Fruit fly (Drosophila melanogaster) whole organism, embryonic: ENCODE results near the gene Mco1.

Source experiments
- Atf3 ChIP-seq: fragments of 200-800 bp; sonication (Bioruptor generic); optimal IDR thresholded peaks from 3 replicates; lab custom pipeline; 2016; ENCODE audit warnings: missing biosample characterization, missing genetic modification characterization
- CG10209 ChIP-seq: fragments of 200-800 bp; sonication (Bioruptor generic); optimal IDR thresholded peaks from 3 replicates; lab custom pipeline; 2017; ENCODE audit warnings: missing biosample characterization, mild to moderate bottlenecking, missing genetic modification characterization, missing genetic modification reagents
- CG12659 ChIP-seq: fragments of 200-800 bp; sonication (Bioruptor generic); optimal IDR thresholded peaks from 3 replicates; lab custom pipeline; 2017; ENCODE audit warnings: mild to moderate bottlenecking, missing biosample characterization, missing genetic modification reagents, missing genetic modification characterization
- CG12744 ChIP-seq: fragments of 200-800 bp; sonication (Bioruptor generic); optimal IDR thresholded peaks from 2 replicates; lab custom pipeline; 2016; ENCODE audit warnings: missing biosample characterization, missing genetic modification characterization
- CG12769 ChIP-seq: fragments of 200-800 bp; sonication (Bioruptor generic); optimal IDR thresholded peaks from 2 replicates; lab custom pipeline; 2019; ENCODE audit warnings: missing biosample characterization, mild to moderate bottlenecking, missing genetic modification characterization, moderate library complexity
- CG12942 ChIP-seq: fragments of 200-800 bp; sonication (Bioruptor generic); optimal IDR thresholded peaks from 3 replicates; lab custom pipeline; 2016; ENCODE audit warnings: missing biosample characterization, missing genetic modification characterization
- CG13287 ChIP-seq: fragments of 200-800 bp; sonication (Bioruptor generic); IDR thresholded peaks from 2 replicates; pipeline ENCODE4 v1.3.6; 2022; ENCODE audit warnings: missing biosample characterization, missing genetic modification characterization; ENCODE audit not compliant: partially characterized antibody
- CG14965 ChIP-seq: fragments of 200-800 bp; sonication (Bioruptor generic); optimal IDR thresholded peaks from 2 replicates; lab custom pipeline; 2016; ENCODE audit warnings: missing biosample characterization, missing genetic modification characterization, borderline replicate concordance
- CG1603 ChIP-seq: fragments of 200-800 bp; sonication (Bioruptor generic); optimal IDR thresholded peaks from 2 replicates; lab custom pipeline; 2019; ENCODE audit warnings: missing biosample characterization, mild to moderate bottlenecking, missing genetic modification characterization, moderate library complexity
- CG16779 ChIP-seq: fragments of 200-800 bp; sonication (Bioruptor generic); IDR thresholded peaks from 2 replicates; pipeline ENCODE4 v1.3.6; 2022; ENCODE audit warnings: missing biosample characterization, missing genetic modification characterization
- CG18262 ChIP-seq: fragments of 200-800 bp; optimal IDR thresholded peaks from 3 replicates; lab custom pipeline; 2019; ENCODE audit warnings: missing biosample characterization, mild to moderate bottlenecking, missing genetic modification characterization, moderate library complexity
- CG2129 ChIP-seq: fragments of 200-800 bp; sonication (Bioruptor generic); IDR thresholded peaks from 2 replicates; pipeline ENCODE4 v1.3.6; 2022; ENCODE audit warnings: missing biosample characterization, missing genetic modification characterization; ENCODE audit not compliant: partially characterized antibody
- CG32772 ChIP-seq: fragments of 200-800 bp; sonication (Bioruptor generic); IDR thresholded peaks from 2 replicates; pipeline ENCODE4 v1.3.6; 2022; ENCODE audit warnings: missing biosample characterization, missing genetic modification characterization
- CG33557 ChIP-seq: fragments of 200-800 bp; sonication (Bioruptor generic); optimal IDR thresholded peaks from 2 replicates; lab custom pipeline; 2019; ENCODE audit warnings: missing biosample characterization, mild to moderate bottlenecking, missing genetic modification characterization, moderate library complexity
- CG4707 ChIP-seq: fragments of 200-800 bp; sonication (Bioruptor generic); optimal IDR thresholded peaks from 2 replicates; lab custom pipeline; 2018; ENCODE audit warnings: missing biosample characterization, mild to moderate bottlenecking, missing genetic modification characterization, moderate library complexity
- CG4820 ChIP-seq: fragments of 200-800 bp; sonication (Bioruptor generic); optimal IDR thresholded peaks from 3 replicates; lab custom pipeline; 2016; ENCODE audit warnings: missing biosample characterization, missing genetic modification characterization
- CG8359 ChIP-seq: fragments of 200-800 bp; sonication (Bioruptor generic); optimal IDR thresholded peaks from 2 replicates; lab custom pipeline; 2017; ENCODE audit warnings: missing biosample characterization, mild to moderate bottlenecking, missing genetic modification characterization, borderline replicate concordance
- CG9609 ChIP-seq: fragments of 200-800 bp; sonication (Bioruptor generic); optimal IDR thresholded peaks from 3 replicates; lab custom pipeline; 2016; ENCODE audit warnings: missing biosample characterization, missing genetic modification characterization
- CTCF ChIP-seq: fragments of 200-800 bp; sonication (Bioruptor generic); optimal IDR thresholded peaks from 2 replicates; lab custom pipeline; 2017; ENCODE audit warnings: missing biosample characterization, mild to moderate bottlenecking, missing genetic modification characterization, moderate library complexity
- Camta ChIP-seq: fragments of 200-800 bp; sonication (Bioruptor generic); optimal IDR thresholded peaks from 2 replicates; lab custom pipeline; 2016; ENCODE audit warnings: missing biosample characterization, missing genetic modification characterization
- CkIIα-i1 ChIP-seq: fragments of 200-800 bp; sonication (Bioruptor generic); IDR thresholded peaks from 2 replicates; pipeline ENCODE4 v1.3.6; 2022; ENCODE audit warnings: missing biosample characterization, missing genetic modification characterization
- Ets97D ChIP-seq: fragments of 200-800 bp; sonication (Bioruptor generic); optimal IDR thresholded peaks from 3 replicates; lab custom pipeline; 2016; ENCODE audit warnings: missing biosample characterization, missing genetic modification characterization
- H15 ChIP-seq: fragments of 200-800 bp; sonication (Bioruptor generic); IDR thresholded peaks from 3 replicates; pipeline ENCODE4 v1.3.6; 2022; ENCODE audit warnings: missing biosample characterization, missing genetic modification characterization
- Lhr ChIP-seq: fragments of 200-800 bp; sonication (Bioruptor generic); optimal IDR thresholded peaks from 3 replicates; lab custom pipeline; 2017; ENCODE audit warnings: mild to moderate bottlenecking, missing biosample characterization, missing genetic modification reagents, missing genetic modification characterization
- Nf-YA ChIP-seq: fragments of 200-800 bp; sonication (Bioruptor generic); IDR thresholded peaks from 2 replicates; pipeline ENCODE4 v1.3.6; 2022; ENCODE audit warnings: missing biosample characterization, missing genetic modification characterization
- Rx ChIP-seq: fragments of 200-800 bp; sonication (Bioruptor generic); IDR thresholded peaks from 2 replicates; pipeline ENCODE4 v1.3.6; 2022; ENCODE audit warnings: missing biosample characterization, missing genetic modification characterization
- Spps ChIP-seq: fragments of 200-800 bp; sonication (Bioruptor generic); optimal IDR thresholded peaks from 2 replicates; lab custom pipeline; 2018; ENCODE audit warnings: missing biosample characterization, mild to moderate bottlenecking, missing genetic modification characterization
- Trl ChIP-seq, 3 experiments: fragments of >200 bp in 2 of 3; fragments of 200-800 bp in 1 of 3; sonication (Bioruptor generic) in 1 of 3; optimal IDR thresholded peaks; 2 replicates in 1 of 3; 3 replicates in 2 of 3; lab custom pipeline; 2016 to 2017; ENCODE audit warnings: missing biosample characterization in 1 of 3, missing genetic modification characterization in 1 of 3
- Usf ChIP-seq: fragments of 200-800 bp; sonication (Bioruptor generic); optimal IDR thresholded peaks from 2 replicates; lab custom pipeline; 2017; ENCODE audit warnings: missing genotype, missing biosample characterization, missing genetic modification characterization
- ato ChIP-seq: fragments of 200-800 bp; sonication (Bioruptor generic); IDR thresholded peaks from 2 replicates; pipeline ENCODE4 v1.3.6; 2022; ENCODE audit warnings: missing biosample characterization, missing genetic modification characterization; ENCODE audit not compliant: partially characterized antibody
- bbx ChIP-seq: fragments of 200-800 bp; sonication (Bioruptor generic); IDR thresholded peaks from 2 replicates; pipeline ENCODE4 v1.3.6; 2022; ENCODE audit warnings: missing biosample characterization, missing genetic modification characterization; ENCODE audit not compliant: partially characterized antibody
- br ChIP-seq: fragments of >200 bp; optimal IDR thresholded peaks from 2 replicates; lab custom pipeline; 2017
- cad ChIP-seq: fragments of >200 bp; optimal IDR thresholded peaks from 2 replicates; lab custom pipeline; 2017; ENCODE audit warnings: missing biosample characterization, missing genetic modification characterization
- croc ChIP-seq: fragments of 200-800 bp; sonication (Bioruptor generic); conservative IDR thresholded peaks from 3 replicates; pipeline ENCODE4 v1.3.6; 2022; ENCODE audit warnings: missing biosample characterization, missing genetic modification characterization
- dimm ChIP-seq: fragments of 200-800 bp; sonication (Bioruptor generic); IDR thresholded peaks from 2 replicates; pipeline ENCODE4 v1.3.6; 2022; ENCODE audit warnings: missing biosample characterization, missing genetic modification characterization
- grn ChIP-seq: fragments of 200-800 bp; sonication (Bioruptor generic); optimal IDR thresholded peaks from 3 replicates; lab custom pipeline; 2017; ENCODE audit warnings: missing biosample characterization, missing genetic modification characterization
- gsb-n ChIP-seq: fragments of 200-800 bp; sonication (Bioruptor generic); optimal IDR thresholded peaks from 3 replicates; lab custom pipeline; 2018; ENCODE audit warnings: missing biosample characterization, mild to moderate bottlenecking, missing genetic modification characterization
- hbn ChIP-seq: fragments of 200-800 bp; sonication (Bioruptor generic); IDR thresholded peaks from 2 replicates; pipeline ENCODE4 v1.3.6; 2022; ENCODE audit warnings: missing biosample characterization, missing genetic modification characterization; ENCODE audit not compliant: partially characterized antibody
- jumu ChIP-seq: fragments of 200-800 bp; sonication (Bioruptor generic); optimal IDR thresholded peaks from 3 replicates; lab custom pipeline; 2016; ENCODE audit warnings: missing biosample characterization, missing genetic modification characterization
- ken ChIP-seq: fragments of 200-800 bp; sonication (Bioruptor generic); IDR thresholded peaks from 3 replicates; pipeline ENCODE4 v1.3.6; 2022; ENCODE audit warnings: missing biosample characterization, missing genetic modification characterization
- nerfin-1 ChIP-seq: fragments of 200-800 bp; sonication (Bioruptor generic); optimal IDR thresholded peaks from 3 replicates; lab custom pipeline; 2019; ENCODE audit warnings: missing biosample characterization, mild to moderate bottlenecking, missing genetic modification characterization, moderate library complexity
- nerfin-2 ChIP-seq: fragments of 200-800 bp; sonication (Bioruptor generic); IDR thresholded peaks from 2 replicates; pipeline ENCODE4 v1.3.6; 2022; ENCODE audit warnings: missing biosample characterization, missing genetic modification characterization; ENCODE audit not compliant: partially characterized antibody
- nmo ChIP-seq: fragments of 200-800 bp; sonication (Bioruptor generic); optimal IDR thresholded peaks from 2 replicates; lab custom pipeline; 2018; ENCODE audit warnings: missing biosample characterization, mild to moderate bottlenecking, missing genetic modification characterization, moderate library complexity
- pfk ChIP-seq: fragments of 200-800 bp; sonication (Bioruptor generic); optimal IDR thresholded peaks from 2 replicates; lab custom pipeline; 2018; ENCODE audit warnings: missing biosample characterization, mild to moderate bottlenecking, missing genetic modification characterization, moderate library complexity
- pho ChIP-seq: fragments of 200-800 bp; sonication (Bioruptor generic); optimal IDR thresholded peaks from 2 replicates; lab custom pipeline; 2016; ENCODE audit warnings: missing biosample characterization, missing genetic modification characterization
- rib ChIP-seq: fragments of 200-800 bp; sonication (Bioruptor generic); IDR thresholded peaks from 2 replicates; pipeline ENCODE4 v1.3.6; 2022; ENCODE audit warnings: missing biosample characterization, missing genetic modification characterization
- sqz ChIP-seq: fragments of 200-800 bp; sonication (Bioruptor generic); optimal IDR thresholded peaks from 3 replicates; lab custom pipeline; 2018; ENCODE audit warnings: missing biosample characterization, mild to moderate bottlenecking, missing genetic modification characterization
- tna ChIP-seq: fragments of 200-800 bp; sonication (Bioruptor generic); IDR thresholded peaks from 2 replicates; pipeline ENCODE4 v1.3.6; 2022; ENCODE audit warnings: missing biosample characterization, missing genetic modification characterization; ENCODE audit not compliant: partially characterized antibody
- zfh2 ChIP-seq: fragments of 200-800 bp; sonication (Bioruptor generic); optimal IDR thresholded peaks from 2 replicates; lab custom pipeline; 2016; ENCODE audit warnings: missing biosample characterization, missing genetic modification characterization

Mco1 gene

dm6 chr2L:9449257-9449972 lies 33.0 kb downstream of the Mco1 start (continued):
- TF ChIP-seq croc (GFP tag; lab: Robert Waterston, UW), result peak; percentile 98
- TF ChIP-seq CG1603 (tag; lab: Kevin White, UChicago), result peak; percentile 81
- peak; percentile 92 for TF ChIP-seq Spps (tag; lab: Kevin White, UChicago)
- TF ChIP-seq dimm (GFP tag; lab: Robert Waterston, UW), result peak; percentile 84
- peak; percentile 88 for TF ChIP-seq Lhr (GFP tag; lab: Kevin White, UChicago)
- TF ChIP-seq CG9609 (GFP tag; lab: Kevin White, UChicago), result peak; percentile 70
- peak; percentile 79 for TF ChIP-seq CG8359
- TF ChIP-seq CG18262 (tag; lab: Kevin White, UChicago), result peak; percentile 98
- TF ChIP-seq CG12744 (GFP tag; lab: Kevin White, UChicago), result peak; percentile 74
- TF ChIP-seq pfk, result no peak
- peak; percentile 51 for TF ChIP-seq bbx (GFP tag; lab: Robert Waterston, UW)
- peak; percentile 92 to 95 for TF ChIP-seq Trl (optimal IDR thresholded peaks at IDR 0.05; lab: Kevin White, UChicago)
- peak; percentile 91 for TF ChIP-seq Trl (GFP tag; optimal IDR thresholded peaks at IDR 0.05; lab: Kevin White, UChicago)
- TF ChIP-seq rib (GFP tag; lab: Robert Waterston, UW), result peak; percentile 85
- no peak for TF ChIP-seq CG14965
- peak; percentile 93 for TF ChIP-seq Atf3
- peak; percentile 96 for TF ChIP-seq Usf
- peak; percentile 94 for TF ChIP-seq CG4707 (GFP tag; lab: Kevin White, UChicago)
- TF ChIP-seq nmo (GFP tag; lab: Kevin White, UChicago), result peak; percentile 97
- peak; percentile 35; the same call in 1 of the 2 replicates for TF ChIP-seq CG13287 (GFP tag; lab: Robert Waterston, UW)
- TF ChIP-seq CG16779, result peak; percentile 54; the same call in 1 of the 2 replicates
- peak; percentile 95 for TF ChIP-seq nerfin-1 (tag; lab: Kevin White, UChicago)
- peak; percentile 92 for TF ChIP-seq CG32772 (GFP tag; lab: Robert Waterston, UW)
- TF ChIP-seq br (lab: Kevin White, UChicago), result no peak
- TF ChIP-seq CG12769, result peak; percentile 77
- peak; percentile 83 for TF ChIP-seq zfh2
- peak; percentile 93 for TF ChIP-seq CG12942 (GFP tag; lab: Kevin White, UChicago)
- peak; percentile 52 for TF ChIP-seq CTCF (GFP tag; lab: Kevin White, UChicago)
- TF ChIP-seq Camta (GFP tag; lab: Kevin White, UChicago), result peak; percentile 64
- TF ChIP-seq CG4820, result peak; percentile 95
- no peak for TF ChIP-seq jumu (GFP tag; lab: Kevin White, UChicago)
- TF ChIP-seq CG12659, result peak; percentile 97
- TF ChIP-seq gsb-n, result peak; percentile 94
- no peak; the same call in 1 of the 2 replicates for TF ChIP-seq Nf-YA
- peak; percentile 98 for TF ChIP-seq CG10209 (GFP tag; lab: Kevin White, UChicago)
- peak; percentile 72 for TF ChIP-seq ato
- peak; percentile 93 for TF ChIP-seq ken (GFP tag; lab: Robert Waterston, UW)
- TF ChIP-seq tna, result peak; percentile 42; the same call in 1 of the 2 replicates
- peak; percentile 49; the same call in 1 of the 2 replicates for TF ChIP-seq CkIIα-i1 (GFP tag; lab: Robert Waterston, UW)
- no peak for TF ChIP-seq nerfin-2 (GFP tag; lab: Robert Waterston, UW)
- TF ChIP-seq hbn (GFP tag; lab: Robert Waterston, UW), result no peak
- no peak for TF ChIP-seq Ets97D
- peak; percentile 87 for TF ChIP-seq sqz (GFP tag; lab: Kevin White, UChicago)
- TF ChIP-seq cad, result no peak
- TF ChIP-seq CG33557 (GFP tag; lab: Kevin White, UChicago), result peak; percentile 98
- TF ChIP-seq grn, result peak; percentile 23
- peak; percentile 92 for TF ChIP-seq Rx (GFP tag; lab: Robert Waterston, UW)
- peak; percentile 92 for TF ChIP-seq H15 (GFP tag; lab: Robert Waterston, UW)
- peak; percentile 72 for TF ChIP-seq pho (GFP tag; lab: Kevin White, UChicago)
- no peak for TF ChIP-seq CG2129 (GFP tag; lab: Robert Waterston, UW)
